Fruit fly (Drosophila melanogaster) whole organism, embryonic: ENCODE data around the gene mRpL4.

Experiments
- Ada2b ChIP-seq: fragments of 200-800 bp; sonication (Bioruptor generic); IDR thresholded peaks from 2 replicates; pipeline ENCODE4 v1.3.6; 2022; ENCODE audit warnings: missing biosample characterization, missing genetic modification characterization
- Bteb2 ChIP-seq: fragments of 200-800 bp; sonication (Bioruptor generic); optimal IDR thresholded peaks from 2 replicates; lab custom pipeline; 2016; ENCODE audit warnings: missing biosample characterization, missing genetic modification characterization
- C15 ChIP-seq: fragments of 200-800 bp; sonication (Bioruptor generic); IDR thresholded peaks from 3 replicates; pipeline ENCODE4 v1.3.6; 2022; ENCODE audit warnings: missing biosample characterization, missing genetic modification characterization
- CG10267 ChIP-seq: fragments of 200-800 bp; sonication (Bioruptor generic); optimal IDR thresholded peaks from 2 replicates; lab custom pipeline; 2018; ENCODE audit warnings: missing biosample characterization, mild to moderate bottlenecking, missing genetic modification characterization, moderate library complexity
- CG10321 ChIP-seq: fragments of 200-800 bp; sonication (Bioruptor generic); IDR thresholded peaks from 2 replicates; pipeline ENCODE4 v1.3.6; 2022; ENCODE audit warnings: missing biosample characterization, missing genetic modification characterization
- CG12104 ChIP-seq: fragments of 200-800 bp; sonication (Bioruptor generic); optimal IDR thresholded peaks from 3 replicates; lab custom pipeline; 2016; ENCODE audit warnings: missing biosample characterization, missing genetic modification characterization
- CG14050 ChIP-seq: fragments of 200-800 bp; sonication (Bioruptor generic); IDR thresholded peaks from 3 replicates; pipeline ENCODE4 v1.3.6; 2022; ENCODE audit warnings: missing biosample characterization, missing genetic modification characterization
- CG14710 ChIP-seq: fragments of 200-800 bp; sonication (Bioruptor generic); optimal IDR thresholded peaks from 3 replicates; lab custom pipeline; 2019; ENCODE audit warnings: missing biosample characterization, mild to moderate bottlenecking, missing genetic modification characterization, moderate library complexity
- CG15479 ChIP-seq: fragments of 200-800 bp; sonication (Bioruptor generic); optimal IDR thresholded peaks from 3 replicates; lab custom pipeline; 2019; ENCODE audit warnings: missing biosample characterization, mild to moderate bottlenecking, missing genetic modification characterization, moderate library complexity
- CG30403 ChIP-seq: fragments of 200-800 bp; sonication (Bioruptor generic); optimal IDR thresholded peaks from 3 replicates; lab custom pipeline; 2016; ENCODE audit warnings: missing biosample characterization, missing genetic modification characterization
- CG5245 ChIP-seq: fragments of 200-800 bp; sonication (Bioruptor generic); optimal IDR thresholded peaks from 3 replicates; lab custom pipeline; 2016; ENCODE audit warnings: missing biosample characterization, missing genetic modification characterization
- CG6683 ChIP-seq: fragments of 200-800 bp; sonication (Bioruptor generic); optimal IDR thresholded peaks from 2 replicates; lab custom pipeline; 2017; ENCODE audit warnings: missing biosample characterization, mild to moderate bottlenecking, missing genetic modification characterization, missing genetic modification reagents
- CG7786 ChIP-seq: fragments of 200-800 bp; sonication (Bioruptor generic); optimal IDR thresholded peaks from 2 replicates; lab custom pipeline; 2016; ENCODE audit warnings: missing biosample characterization, missing genetic modification characterization
- Hmr ChIP-seq: fragments of 200-800 bp; sonication (Bioruptor generic); optimal IDR thresholded peaks from 3 replicates; lab custom pipeline; 2017; ENCODE audit warnings: mild to moderate bottlenecking, missing biosample characterization, missing genetic modification reagents, missing genetic modification characterization
- Hr3 ChIP-seq: fragments of 200-800 bp; sonication (Bioruptor generic); optimal IDR thresholded peaks from 3 replicates; lab custom pipeline; 2016; ENCODE audit warnings: missing biosample characterization, missing genetic modification characterization
- Jarid2 ChIP-seq: fragments of 200-800 bp; sonication (Bioruptor generic); optimal IDR thresholded peaks from 3 replicates; lab custom pipeline; 2017; ENCODE audit warnings: mild to moderate bottlenecking, missing biosample characterization, missing genetic modification reagents, missing genetic modification characterization
- Kr ChIP-seq: fragments of 200-800 bp; sonication (Bioruptor generic); optimal IDR thresholded peaks from 2 replicates; lab custom pipeline; 2017; ENCODE audit warnings: missing biosample characterization, mild to moderate bottlenecking, missing genetic modification characterization
- Nf-YA ChIP-seq: fragments of 200-800 bp; sonication (Bioruptor generic); IDR thresholded peaks from 2 replicates; pipeline ENCODE4 v1.3.6; 2022; ENCODE audit warnings: missing biosample characterization, missing genetic modification characterization
- Opbp ChIP-seq: fragments of 200-800 bp; sonication (Bioruptor generic); IDR thresholded peaks from 3 replicates; pipeline ENCODE4 v1.3.6; 2022; ENCODE audit warnings: missing biosample characterization, missing genetic modification characterization; ENCODE audit not compliant: partially characterized antibody
- bowl ChIP-seq: fragments of 200-800 bp; sonication (Bioruptor generic); IDR thresholded peaks from 2 replicates; pipeline ENCODE4 v1.3.6; 2022; ENCODE audit warnings: missing biosample characterization, missing genetic modification characterization
- btn ChIP-seq: fragments of 200-800 bp; sonication (Bioruptor generic); optimal IDR thresholded peaks from 2 replicates; lab custom pipeline; 2016; ENCODE audit warnings: missing biosample characterization, missing genetic modification characterization
- dpn ChIP-seq, 2 experiments: fragments of 200-800 bp; sonication (Bioruptor generic); optimal IDR thresholded peaks; 3 replicates each; lab custom pipeline; 2016; ENCODE audit warnings: missing biosample characterization in 2 of 2, missing genetic modification characterization in 2 of 2
- eve ChIP-seq, 2 experiments: fragments of >200 bp; optimal IDR thresholded peaks; 2 replicates each; lab custom pipeline; 2017; ENCODE audit warnings: missing biosample characterization in 2 of 2, missing genetic modification characterization in 2 of 2
- fu2 ChIP-seq: fragments of 200-800 bp; sonication (Bioruptor generic); optimal IDR thresholded peaks from 2 replicates; lab custom pipeline; 2016; ENCODE audit warnings: missing biosample characterization, missing genetic modification characterization
- gfzf ChIP-seq: fragments of 200-800 bp; sonication (Bioruptor generic); optimal IDR thresholded peaks from 2 replicates; lab custom pipeline; 2016; ENCODE audit warnings: missing biosample characterization, mild to moderate bottlenecking, missing genetic modification characterization, moderate library complexity
- hbn ChIP-seq: fragments of 200-800 bp; sonication (Bioruptor generic); IDR thresholded peaks from 2 replicates; pipeline ENCODE4 v1.3.6; 2022; ENCODE audit warnings: missing biosample characterization, missing genetic modification characterization; ENCODE audit not compliant: partially characterized antibody
- nerfin-2 ChIP-seq: fragments of 200-800 bp; sonication (Bioruptor generic); IDR thresholded peaks from 2 replicates; pipeline ENCODE4 v1.3.6; 2022; ENCODE audit warnings: missing biosample characterization, missing genetic modification characterization; ENCODE audit not compliant: partially characterized antibody
- nom ChIP-seq: fragments of 200-800 bp; sonication (Bioruptor generic); optimal IDR thresholded peaks from 2 replicates; lab custom pipeline; 2017; ENCODE audit warnings: missing biosample characterization, missing genetic modification characterization, mild to moderate bottlenecking, moderate library complexity, missing genetic modification reagents
- onecut ChIP-seq: fragments of 200-800 bp; sonication (Bioruptor generic); IDR thresholded peaks from 2 replicates; pipeline ENCODE4 v1.3.6; 2022; ENCODE audit warnings: missing biosample characterization, missing genetic modification characterization
- pzg ChIP-seq: fragments of 200-800 bp; sonication (Bioruptor generic); optimal IDR thresholded peaks from 3 replicates; lab custom pipeline; 2018; ENCODE audit warnings: missing biosample characterization, mild to moderate bottlenecking, missing genetic modification characterization, moderate library complexity
- repo ChIP-seq: fragments of 200-800 bp; sonication (Bioruptor generic); optimal IDR thresholded peaks from 2 replicates; lab custom pipeline; 2016; ENCODE audit warnings: missing biosample characterization, missing genetic modification characterization
- rib ChIP-seq: fragments of 200-800 bp; sonication (Bioruptor generic); IDR thresholded peaks from 2 replicates; pipeline ENCODE4 v1.3.6; 2022; ENCODE audit warnings: missing biosample characterization, missing genetic modification characterization
- sens ChIP-seq: fragments of 200-800 bp; sonication (Bioruptor generic); peaks from one replicate; lab custom pipeline; 2016; ENCODE audit warnings: missing biosample characterization, missing genetic modification characterization
- seq ChIP-seq: fragments of 200-800 bp; sonication (Bioruptor generic); IDR thresholded peaks from 2 replicates; pipeline ENCODE4 v1.3.6; 2022; ENCODE audit warnings: missing biosample characterization, missing genetic modification characterization
- sr ChIP-seq: fragments of 200-800 bp; sonication (Bioruptor generic); IDR thresholded peaks from 3 replicates; pipeline ENCODE4 v1.3.6; 2022; ENCODE audit warnings: missing biosample characterization, missing genetic modification characterization
- tll ChIP-seq, 2 experiments: fragments of 200-800 bp in 1 of 2; fragments of >200 bp in 1 of 2; sonication (Bioruptor generic) in 1 of 2; optimal IDR thresholded peaks; 2 replicates each; lab custom pipeline; 2017 to 2019; ENCODE audit warnings: missing biosample characterization in 2 of 2, missing genetic modification characterization in 2 of 2, mild to moderate bottlenecking in 1 of 2, moderate library complexity in 1 of 2
- yki ChIP-seq: fragments of >200 bp; optimal IDR thresholded peaks from 3 replicates; lab custom pipeline; 2018
- zen ChIP-seq: fragments of 200-800 bp; sonication (Bioruptor generic); optimal IDR thresholded peaks from 3 replicates; lab custom pipeline; 2018; ENCODE audit warnings: missing biosample characterization, mild to moderate bottlenecking, missing genetic modification characterization, moderate library complexity

mRpL4 gene

dm6 chr2L:16356249-16357025 is 27.5 kb upstream of the mRpL4 start, which contains the start of gene CaBP1 (continued):
- TF ChIP-seq yki (lab: Kevin White, UChicago) (no peak), onecut (GFP tag; lab: Robert Waterston, UW) (no peak), Hr3 (GFP tag; lab: Kevin White, UChicago) (no peak), dpn (GFP tag; optimal IDR thresholded peaks at IDR 0.05; lab: Kevin White, UChicago) (no peak), sr (GFP tag; lab: Robert Waterston, UW) (peak; percentile 97), CG14050 (no peak), seq (GFP tag; lab: Robert Waterston, UW) (no peak), Nf-YA (no peak), sens (GFP tag; lab: Kevin White, UChicago) (peak; percentile 85), CG6683 (no peak), gfzf (GFP tag; lab: Kevin White, UChicago) (peak; percentile 18), hbn (GFP tag; lab: Robert Waterston, UW) (peak; percentile 98), Ada2b (GFP tag; lab: Robert Waterston, UW) (no peak), Opbp (GFP tag; lab: Robert Waterston, UW) (peak; percentile 93; the same call in 2 of the 3 replicates), eve (GFP tag; optimal IDR thresholded peaks at IDR 0.05; lab: Kevin White, UChicago) (peak in 1 of 2 experiments; percentile 70), pzg (GFP tag; lab: Kevin White, UChicago) (peak; percentile 63), CG10321 (GFP tag; lab: Robert Waterston, UW) (no peak), CG10267 (tag; lab: Kevin White, UChicago) (peak; percentile 87), CG30403 (GFP tag; lab: Kevin White, UChicago) (no peak), nerfin-2 (GFP tag; lab: Robert Waterston, UW) (peak; percentile 84), Jarid2 (GFP tag; lab: Kevin White, UChicago) (peak; percentile 27), C15 (GFP tag; lab: Robert Waterston, UW) (no peak), CG14710 (tag; lab: Kevin White, UChicago) (peak; percentile 59), fu2 (GFP tag; lab: Kevin White, UChicago) (no peak), Hmr (GFP tag; lab: Kevin White, UChicago) (peak; percentile 16), repo (no peak), bowl (GFP tag; lab: Robert Waterston, UW) (no peak)

dm6 chr2L:16353765-16354164 is 24.8 kb upstream of the mRpL4 start:
- TF ChIP-seq btn (GFP tag; lab: Kevin White, UChicago) = no peak
- TF ChIP-seq CG5245 (GFP tag; lab: Kevin White, UChicago) = no peak
- TF ChIP-seq tll (GFP tag; optimal IDR thresholded peaks at IDR 0.05; lab: Kevin White, UChicago) = peak in 1 of 2 experiments; percentile 32
- no peak for TF ChIP-seq CG12104 (GFP tag; lab: Kevin White, UChicago)
- peak in 1 of 2 experiments; percentile 63 for TF ChIP-seq eve (GFP tag; optimal IDR thresholded peaks at IDR 0.05; lab: Kevin White, UChicago)
- TF ChIP-seq CG7786 (GFP tag; lab: Kevin White, UChicago) = no peak
- TF ChIP-seq rib (GFP tag; lab: Robert Waterston, UW) = 0 out of 2 replicates have a peak, but pooled peaks have one; percentile 13
- peak; percentile 17 for TF ChIP-seq zen (tag; lab: Kevin White, UChicago)
- TF ChIP-seq CG15479 (GFP tag; lab: Kevin White, UChicago) = peak; percentile 25
- no peak for TF ChIP-seq Kr
- no peak for TF ChIP-seq Bteb2 (GFP tag; lab: Kevin White, UChicago)
- TF ChIP-seq nom (GFP tag; lab: Kevin White, UChicago) = peak; percentile 17
